Worm (Caenorhabditis elegans) whole organism, mixed stage, embryonic: Measurements from ENCODE around the gene unc-83.

Source experiments
- M03D4.4 ChIP-seq: sonication (generic microtip); optimal IDR thresholded peaks from 2 replicates; lab custom pipeline; 2017; ENCODE audit warnings: mild to moderate bottlenecking, missing genetic modification characterization, missing compliant biosample characterization
- bed-3 ChIP-seq: fragments of 200-800 bp; sonication (Bioruptor generic); optimal IDR thresholded peaks from 3 replicates; lab custom pipeline; 2018; ENCODE audit warnings: mild to moderate bottlenecking, missing genetic modification characterization, moderate library complexity, missing compliant biosample characterization
- blmp-1 ChIP-seq: fragments of 150-350 bp; optimal IDR thresholded peaks from 2 replicates; lab custom pipeline; 2014; ENCODE audit warnings: missing biosample characterization, missing genetic modification characterization
- ceh-39 ChIP-seq: fragments of 150-350 bp; optimal IDR thresholded peaks from 2 replicates; lab custom pipeline; 2014; ENCODE audit warnings: missing biosample characterization, missing genetic modification characterization
- ceh-43 ChIP-seq: fragments of 200-800 bp; sonication (Bioruptor generic); optimal IDR thresholded peaks from 2 replicates; lab custom pipeline; 2018; ENCODE audit warnings: mild to moderate bottlenecking, missing genetic modification characterization, moderate library complexity, missing compliant biosample characterization
- ceh-83 ChIP-seq: fragments of 200-800 bp; sonication (Bioruptor generic); optimal IDR thresholded peaks from 2 replicates; lab custom pipeline; 2018; ENCODE audit warnings: mild to moderate bottlenecking, missing genetic modification characterization, missing compliant biosample characterization
- ces-1 ChIP-seq: fragments of 150-350 bp; optimal IDR thresholded peaks from 2 replicates; lab custom pipeline; 2014; ENCODE audit warnings: missing biosample characterization, missing genetic modification reagents, missing genetic modification characterization
- cnd-1 ChIP-seq: fragments of 200-800 bp; sonication (Bioruptor generic); optimal IDR thresholded peaks from 2 replicates; lab custom pipeline; 2018; ENCODE audit warnings: mild to moderate bottlenecking, missing genetic modification characterization, missing compliant biosample characterization
- drap-1 ChIP-seq: fragments of 200-800 bp; sonication (Bioruptor generic); optimal IDR thresholded peaks from 3 replicates; lab custom pipeline; 2018; ENCODE audit warnings: mild to moderate bottlenecking, missing genetic modification characterization, missing compliant biosample characterization
- elt-1 ChIP-seq: sonication (generic microtip); optimal IDR thresholded peaks from 2 replicates; lab custom pipeline; 2017; ENCODE audit warnings: missing genetic modification characterization, mild to moderate bottlenecking, missing compliant biosample characterization, antibody characterized with exemption, moderate library complexity, borderline replicate concordance; ENCODE audit not compliant: insufficient read depth
- elt-3 ChIP-seq: fragments of 150-350 bp; optimal IDR thresholded peaks from 2 replicates; lab custom pipeline; 2014; ENCODE audit warnings: missing biosample characterization, missing genetic modification characterization
- flh-1 ChIP-seq: fragments of 200-800 bp; sonication (Bioruptor generic); optimal IDR thresholded peaks from 2 replicates; lab custom pipeline; 2018; ENCODE audit warnings: mild to moderate bottlenecking, missing genetic modification characterization, moderate library complexity, missing compliant biosample characterization
- ham-2 ChIP-seq: fragments of 200-800 bp; sonication (Bioruptor generic); optimal IDR thresholded peaks from 2 replicates; lab custom pipeline; 2018; ENCODE audit warnings: mild to moderate bottlenecking, missing genetic modification characterization, missing compliant biosample characterization
- hlh-1 ChIP-seq: fragments of 150-350 bp; optimal IDR thresholded peaks from 2 replicates; lab custom pipeline; 2014; ENCODE audit warnings: missing biosample characterization, missing genetic modification reagents, missing genetic modification characterization
- lin-13 ChIP-seq: fragments of 150-350 bp; optimal IDR thresholded peaks from 2 replicates; lab custom pipeline; 2014; ENCODE audit warnings: missing biosample characterization, missing genetic modification characterization
- lsy-2 ChIP-seq: fragments of 150-350 bp; optimal IDR thresholded peaks from 2 replicates; lab custom pipeline; 2014; ENCODE audit warnings: missing biosample characterization, missing genetic modification characterization
- mab-5 ChIP-seq: fragments of 150-350 bp; optimal IDR thresholded peaks from 2 replicates; lab custom pipeline; 2014; ENCODE audit warnings: missing biosample characterization, missing genetic modification characterization
- mep-1 ChIP-seq: fragments of 150-350 bp; optimal IDR thresholded peaks from 2 replicates; lab custom pipeline; 2017; ENCODE audit warnings: missing biosample characterization, missing genetic modification reagents, missing genetic modification characterization, inconsistent platforms
- mls-2 ChIP-seq: sonication (generic microtip); optimal IDR thresholded peaks from 2 replicates; lab custom pipeline; 2016; ENCODE audit warnings: mild to moderate bottlenecking, missing genetic modification characterization, moderate library complexity, missing compliant biosample characterization
- nhr-2 ChIP-seq: fragments of 150-350 bp; optimal IDR thresholded peaks from 2 replicates; lab custom pipeline; 2014; ENCODE audit warnings: missing biosample characterization, missing genetic modification characterization
- nhr-237 ChIP-seq: fragments of 150-350 bp; optimal IDR thresholded peaks from 2 replicates; lab custom pipeline; 2014; ENCODE audit warnings: missing biosample characterization, missing genetic modification characterization
- nhr-28 ChIP-seq: fragments of 150-350 bp; optimal IDR thresholded peaks from 2 replicates; lab custom pipeline; 2014; ENCODE audit warnings: missing biosample characterization, missing genetic modification characterization
- nhr-76 ChIP-seq: sonication (generic microtip); optimal IDR thresholded peaks from 2 replicates; lab custom pipeline; 2017; ENCODE audit warnings: missing biosample characterization, missing genetic modification characterization
- pha-4 ChIP-seq: fragments of 150-350 bp; optimal IDR thresholded peaks from 2 replicates; lab custom pipeline; 2018; ENCODE audit warnings: missing biosample characterization, missing genetic modification reagents, missing genetic modification characterization
- sem-2 ChIP-seq: fragments of 200-800 bp; sonication (Bioruptor generic); optimal IDR thresholded peaks from 2 replicates; lab custom pipeline; 2018; ENCODE audit warnings: mild to moderate bottlenecking, missing genetic modification characterization, missing compliant biosample characterization
- snpc-4 ChIP-seq: fragments of 150-350 bp; optimal IDR thresholded peaks from 2 replicates; lab custom pipeline; 2014; ENCODE audit warnings: missing biosample characterization, missing genetic modification characterization
- sptf-1 ChIP-seq: sonication (generic microtip); optimal IDR thresholded peaks from 2 replicates; lab custom pipeline; 2017; ENCODE audit warnings: mild to moderate bottlenecking, missing genetic modification characterization, moderate library complexity, missing compliant biosample characterization
- tbx-8 ChIP-seq: fragments of 200-800 bp; sonication (Bioruptor generic); optimal IDR thresholded peaks from 2 replicates; lab custom pipeline; 2018; ENCODE audit warnings: mild to moderate bottlenecking, missing genetic modification characterization, moderate library complexity, missing compliant biosample characterization
- unc-120 ChIP-seq: sonication (generic microtip); optimal IDR thresholded peaks from 2 replicates; lab custom pipeline; 2017; ENCODE audit warnings: missing genetic modification characterization, missing compliant biosample characterization; ENCODE audit not compliant: poor library complexity, severe bottlenecking
- unc-39 ChIP-seq: fragments of 150-350 bp; optimal IDR thresholded peaks from 2 replicates; lab custom pipeline; 2014; ENCODE audit warnings: missing biosample characterization, missing genetic modification characterization
- unc-62 ChIP-seq: fragments of 150-350 bp; optimal IDR thresholded peaks from 2 replicates; lab custom pipeline; 2014; ENCODE audit warnings: missing biosample characterization, missing genetic modification reagents, missing genetic modification characterization
- zip-8 ChIP-seq: fragments of 150-350 bp; optimal IDR thresholded peaks from 2 replicates; lab custom pipeline; 2014; ENCODE audit warnings: missing biosample characterization, missing genetic modification characterization
- ztf-11 ChIP-seq: fragments of 150-350 bp; optimal IDR thresholded peaks from 2 replicates; lab custom pipeline; 2014; ENCODE audit warnings: missing biosample characterization, missing genetic modification characterization

unc-83 gene

ce11 chrV:6438601-6439000 lies 26.3 kb upstream of the unc-83 start, which contains the start of gene T05H4.4:
TSS of gene T05H4.4 (plus strand) at chrV:6438901.
- no peak for TF ChIP-seq ceh-43
- TF ChIP-seq pha-4, result no peak
- no peak for TF ChIP-seq ham-2
- TF ChIP-seq ceh-83 (GFP tag; lab: Kevin White, UChicago), result no peak
- TF ChIP-seq hlh-1 (tag; lab: Kevin White, UChicago), result no peak
- no peak for TF ChIP-seq nhr-76 (tag; lab: Kevin White, UChicago)
- TF ChIP-seq blmp-1 (tag; lab: Kevin White, UChicago), result no peak
- TF ChIP-seq tbx-8 (GFP tag; lab: Kevin White, UChicago), result no peak
- TF ChIP-seq mab-5 (tag; lab: Kevin White, UChicago), result no peak
- no peak for TF ChIP-seq nhr-2 (tag; lab: Kevin White, UChicago)
- no peak for TF ChIP-seq drap-1 (GFP tag; lab: Kevin White, UChicago)

ce11 chrV:6441613-6442012 lies 23.3 kb upstream of the unc-83 start, which contains the start of gene T05H4.15:
TSS of gene T05H4.15 (minus strand) at chrV:6441713.
- no peak for TF ChIP-seq zip-8
- no peak for TF ChIP-seq unc-39 (tag; lab: Kevin White, UChicago)
- TF ChIP-seq snpc-4 (tag; lab: Kevin White, UChicago), result no peak
- no peak for TF ChIP-seq unc-62 (GFP tag; lab: Kevin White, UChicago)
- no peak for TF ChIP-seq mab-5 (tag; lab: Kevin White, UChicago)
- TF ChIP-seq nhr-28, result no peak
- no peak for TF ChIP-seq drap-1 (GFP tag; lab: Kevin White, UChicago)
- no peak for TF ChIP-seq ztf-11
- TF ChIP-seq lsy-2, result no peak
- no peak for TF ChIP-seq ces-1 (GFP tag; lab: Kevin White, UChicago)
- no peak for TF ChIP-seq unc-120
- no peak for TF ChIP-seq tbx-8 (GFP tag; lab: Kevin White, UChicago)
- no peak for TF ChIP-seq blmp-1 (tag; lab: Kevin White, UChicago)
- no peak for TF ChIP-seq nhr-2 (tag; lab: Kevin White, UChicago)
- TF ChIP-seq elt-1 (tag; lab: Kevin White, UChicago), result no peak
- no peak for TF ChIP-seq mls-2
- TF ChIP-seq, all 35 proteins: peak for 0

DNA sequence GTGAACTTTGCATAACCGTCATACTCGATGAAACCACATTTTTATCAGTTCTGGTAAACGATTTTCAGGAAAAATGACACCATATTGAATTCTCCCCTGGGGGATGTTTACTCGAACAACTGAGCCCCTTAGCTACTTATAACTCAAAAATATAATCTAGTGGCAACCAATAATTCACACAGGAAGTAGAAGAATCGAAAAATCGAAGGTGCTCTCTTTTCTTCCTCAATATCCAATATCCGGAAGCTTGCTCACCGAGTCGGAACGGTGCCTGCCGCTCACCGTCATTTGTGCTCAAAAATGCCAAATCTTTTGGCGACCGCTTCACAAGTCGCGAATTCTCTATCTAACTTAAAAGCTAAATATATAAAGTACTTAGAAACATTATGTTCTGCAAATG lies 22.8 kb upstream of the unc-83 start, which contains the start of gene T05H4.3:
Gene T05H4.3, plus strand, starts transcription at position 301 of the 400 bp plus-strand sequence.
- TF ChIP-seq elt-1 (tag; lab: Kevin White, UChicago) (no peak), M03D4.4 (no peak), blmp-1 (tag; lab: Kevin White, UChicago) (no peak), ces-1 (GFP tag; lab: Kevin White, UChicago) (no peak), mls-2 (no peak), sem-2 (GFP tag; lab: Kevin White, UChicago) (no peak), mep-1 (tag; lab: Kevin White, UChicago) (no peak), snpc-4 (tag; lab: Kevin White, UChicago) (no peak), sptf-1 (tag; lab: Kevin White, UChicago) (no peak), ceh-43 (no peak), bed-3 (GFP tag; lab: Kevin White, UChicago) (no peak), ham-2 (no peak), tbx-8 (GFP tag; lab: Kevin White, UChicago) (no peak)

DNA sequence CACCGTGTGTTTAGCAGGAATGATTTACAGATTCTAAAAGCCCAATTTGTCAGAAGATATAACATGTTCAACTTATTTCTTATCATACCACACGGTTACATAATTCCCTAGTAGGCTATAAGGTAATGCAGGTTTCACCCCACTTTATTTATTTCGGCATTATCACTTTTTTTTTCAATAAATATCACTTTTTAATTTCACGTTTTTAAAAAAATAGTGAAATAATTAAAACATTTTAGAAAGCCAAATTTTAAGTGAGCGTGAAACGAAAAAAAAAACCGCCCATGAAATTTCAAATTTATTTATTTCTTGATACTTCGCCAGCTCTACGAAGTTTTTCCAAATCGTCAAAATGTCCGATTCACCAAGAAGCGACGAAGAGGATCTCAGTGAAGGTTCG lies 16.5 kb upstream of the unc-83 start, which contains the start of gene fbxa-196:
Gene fbxa-196, plus strand, starts transcription at position 301 of the 400 bp plus-strand sequence.
- TF ChIP-seq elt-3 (tag; lab: Kevin White, UChicago) (no peak), nhr-2 (tag; lab: Kevin White, UChicago) (no peak), flh-1 (GFP tag; lab: Kevin White, UChicago) (no peak), ceh-39 (tag; lab: Kevin White, UChicago) (no peak), nhr-237 (tag; lab: Kevin White, UChicago) (no peak), bed-3 (GFP tag; lab: Kevin White, UChicago) (no peak), M03D4.4 (no peak), cnd-1 (tag; lab: Kevin White, UChicago) (no peak), tbx-8 (GFP tag; lab: Kevin White, UChicago) (no peak), mls-2 (no peak), sem-2 (GFP tag; lab: Kevin White, UChicago) (no peak), nhr-76 (tag; lab: Kevin White, UChicago) (no peak), lin-13 (tag; lab: Kevin White, UChicago) (no peak), elt-1 (tag; lab: Kevin White, UChicago) (no peak), lsy-2 (no peak)
